Worm (Caenorhabditis elegans): ENCODE data around the gene D1044.1.

D1044.1 gene

DNA sequence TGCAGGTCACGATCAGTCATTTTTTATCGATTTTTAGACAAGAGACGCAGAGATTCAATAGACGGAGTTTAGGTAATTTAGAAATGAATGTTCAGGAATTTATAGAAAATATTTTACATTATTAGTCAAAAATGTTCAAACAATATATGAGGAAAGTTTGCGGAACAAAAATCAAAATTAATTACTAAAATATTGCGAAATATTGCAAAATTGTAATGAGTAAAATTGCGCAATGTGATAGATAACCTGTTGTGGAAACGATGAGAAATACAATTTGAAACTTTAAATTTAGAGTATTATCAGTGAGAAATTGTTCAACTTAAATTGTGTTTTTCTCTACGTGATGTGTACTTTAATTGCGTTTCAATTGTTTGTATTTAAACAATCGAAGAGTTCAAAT lies 37.0 kb downstream of the D1044.1 start, which contains the start of gene F56D2.5:
Gene F56D2.5, minus strand, starts transcription at position 371 of the 400 bp plus-strand sequence.
- no peak for TF ChIP-seq nhr-2 (tag; optimal IDR thresholded peaks at IDR 0.05)
- TF ChIP-seq bed-3 (GFP tag; optimal IDR thresholded peaks at IDR 0.05) = no peak
- TF ChIP-seq hlh-1 (tag; optimal IDR thresholded peaks at IDR 0.05) = no peak
- TF ChIP-seq M03D4.4 (tag; optimal IDR thresholded peaks at IDR 0.05) = no peak
- no peak for TF ChIP-seq flh-1 (GFP tag; optimal IDR thresholded peaks at IDR 0.05)
- TF ChIP-seq nhr-12 (tag; optimal IDR thresholded peaks at IDR 0.05) = no peak
- no peak for TF ChIP-seq unc-62 (GFP tag; optimal IDR thresholded peaks at IDR 0.05)
- TF ChIP-seq ceh-39 (tag; optimal IDR thresholded peaks at IDR 0.05) = no peak
- no peak for TF ChIP-seq sptf-1 (tag; optimal IDR thresholded peaks at IDR 0.05)
- TF ChIP-seq pha-4 (tag; optimal IDR thresholded peaks at IDR 0.05) = no peak
- TF ChIP-seq nhr-76 (tag; optimal IDR thresholded peaks at IDR 0.05) = no peak
- no peak for TF ChIP-seq ceh-83 (GFP tag; optimal IDR thresholded peaks at IDR 0.05)
- no peak for TF ChIP-seq sem-2 (GFP tag; optimal IDR thresholded peaks at IDR 0.05)
- no peak for TF ChIP-seq nhr-28 (tag; optimal IDR thresholded peaks at IDR 0.05)
- TF ChIP-seq ztf-11 (tag; optimal IDR thresholded peaks at IDR 0.05) = no peak
- no peak for TF ChIP-seq elt-1 (tag; optimal IDR thresholded peaks at IDR 0.05; ENCODE audit: borderline replicate concordance, insufficient read depth)
- no peak for TF ChIP-seq tbx-8 (GFP tag; optimal IDR thresholded peaks at IDR 0.05)
- TF ChIP-seq lsy-2 (tag; optimal IDR thresholded peaks at IDR 0.05) = no peak

DNA sequence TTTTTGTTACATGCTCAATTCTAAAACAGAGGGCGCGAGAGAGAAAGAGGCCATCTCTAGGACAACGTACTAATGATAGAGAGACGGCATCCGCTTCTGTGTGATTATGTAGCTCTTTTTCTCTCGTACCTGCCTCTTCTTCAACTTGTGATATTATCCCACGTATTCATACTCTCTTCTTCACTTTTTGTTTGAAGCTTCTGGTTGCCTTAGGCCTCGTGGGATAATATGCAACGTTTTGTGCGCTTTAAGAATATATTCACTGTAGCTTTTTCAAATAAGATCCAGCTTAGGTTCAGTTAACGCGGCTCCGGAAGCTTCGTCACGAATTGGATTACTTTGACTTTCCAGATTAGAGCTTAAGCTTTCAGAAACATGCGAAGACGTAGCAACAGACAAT lies 38.7 kb downstream of the D1044.1 start, which contains the start of the genes F56D2.8 and uev-2:
Gene F56D2.8, minus strand, starts transcription at position 101 of the 400 bp plus-strand sequence.
Gene uev-2, plus strand, starts transcription at position 360 of the 400 bp plus-strand sequence.
- TF ChIP-seq mab-5 (tag; optimal IDR thresholded peaks at IDR 0.05) = no peak
- no peak for TF ChIP-seq nhr-28 (tag; optimal IDR thresholded peaks at IDR 0.05)
- TF ChIP-seq snpc-4 (tag; optimal IDR thresholded peaks at IDR 0.05) = no peak
- no peak for TF ChIP-seq lin-32 (GFP tag; optimal IDR thresholded peaks at IDR 0.05)
- TF ChIP-seq sem-2 (GFP tag; optimal IDR thresholded peaks at IDR 0.05) = no peak
- no peak for TF ChIP-seq elt-3 (tag; optimal IDR thresholded peaks at IDR 0.05)
- TF ChIP-seq drap-1 (GFP tag; optimal IDR thresholded peaks at IDR 0.05) = no peak
- no peak for TF ChIP-seq pha-4 (tag; optimal IDR thresholded peaks at IDR 0.05)
- TF ChIP-seq cnd-1 (tag; optimal IDR thresholded peaks at IDR 0.05) = no peak
- no peak for TF ChIP-seq ceh-83 (GFP tag; optimal IDR thresholded peaks at IDR 0.05)
- no peak for TF ChIP-seq tbx-8 (GFP tag; optimal IDR thresholded peaks at IDR 0.05)

DNA sequence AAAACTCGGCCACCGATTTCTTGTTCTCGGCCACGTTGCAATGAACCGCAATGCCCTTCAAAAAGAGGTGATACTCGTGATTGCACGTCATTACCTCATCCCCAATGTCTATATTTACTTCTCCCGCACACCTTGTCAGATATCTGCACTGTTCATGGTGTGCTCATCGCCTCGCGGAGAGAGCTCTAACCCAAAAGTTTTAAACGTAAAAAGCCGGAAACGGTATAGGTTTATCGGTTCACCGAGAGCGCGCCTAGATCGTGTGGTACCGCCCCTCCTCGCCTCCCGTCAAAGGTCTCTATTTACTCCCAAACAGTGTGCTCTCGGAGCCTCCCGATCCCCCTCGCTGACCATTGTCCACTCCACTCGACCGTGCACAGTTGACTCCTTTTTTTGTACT lies 40.6 kb downstream of the D1044.1 start, which contains the start of gene F56D2.3:
Gene F56D2.3, plus strand, starts transcription at position 301 of the 400 bp plus-strand sequence.
- no peak for TF ChIP-seq snpc-4 (tag; optimal IDR thresholded peaks at IDR 0.05)
- TF ChIP-seq M03D4.4 (tag; optimal IDR thresholded peaks at IDR 0.05) = no peak
- TF ChIP-seq cnd-1 (tag; optimal IDR thresholded peaks at IDR 0.05) = peak; percentile 5

- TF ChIP-seq bed-3 (GFP tag; optimal IDR thresholded peaks at IDR 0.05) = no peak
- TF ChIP-seq blmp-1 (tag; optimal IDR thresholded peaks at IDR 0.05) = no peak
- no peak for TF ChIP-seq nhr-28 (tag; optimal IDR thresholded peaks at IDR 0.05)
- TF ChIP-seq ztf-11 (tag; optimal IDR thresholded peaks at IDR 0.05) = no peak
- TF ChIP-seq nhr-76 (tag; optimal IDR thresholded peaks at IDR 0.05) = no peak
- no peak for TF ChIP-seq ham-2 (GFP tag; optimal IDR thresholded peaks at IDR 0.05)
- TF ChIP-seq nhr-237 (tag; optimal IDR thresholded peaks at IDR 0.05) = no peak
- TF ChIP-seq zip-8 (tag; optimal IDR thresholded peaks at IDR 0.05) = no peak
- no peak for TF ChIP-seq sem-2 (GFP tag; optimal IDR thresholded peaks at IDR 0.05)
Observed at ce11 chrIII:5585711-5586110, 41.6 kb downstream of the D1044.1 start.

ce11 chrIII:5586925-5587324 lies 42.8 kb downstream of the D1044.1 start, which contains the start of gene F56D2.2:
TSS of gene F56D2.2 (plus strand) at chrIII:5587263.
- TF ChIP-seq sptf-1 (tag; optimal IDR thresholded peaks at IDR 0.05) = no peak
- TF ChIP-seq nhr-12 (tag; optimal IDR thresholded peaks at IDR 0.05) = no peak
- peak; percentile 37 for TF ChIP-seq mep-1 (tag; optimal IDR thresholded peaks at IDR 0.05)
- TF ChIP-seq elt-3 (tag; optimal IDR thresholded peaks at IDR 0.05) = no peak
- no peak for TF ChIP-seq nhr-237 (tag; optimal IDR thresholded peaks at IDR 0.05)
- TF ChIP-seq blmp-1 (tag; optimal IDR thresholded peaks at IDR 0.05) = no peak
- TF ChIP-seq unc-39 (tag; optimal IDR thresholded peaks at IDR 0.05) = no peak
- TF ChIP-seq nhr-76 (tag; optimal IDR thresholded peaks at IDR 0.05) = no peak
- TF ChIP-seq nhr-2 (tag; optimal IDR thresholded peaks at IDR 0.05) = peak; percentile 1
- TF ChIP-seq zip-8 (tag; optimal IDR thresholded peaks at IDR 0.05) = no peak
- TF ChIP-seq tbx-8 (GFP tag; optimal IDR thresholded peaks at IDR 0.05) = no peak
- TF ChIP-seq lsy-2 (tag; optimal IDR thresholded peaks at IDR 0.05) = no peak
- no peak for TF ChIP-seq nhr-28 (tag; optimal IDR thresholded peaks at IDR 0.05)
- no peak for TF ChIP-seq flh-1 (GFP tag; optimal IDR thresholded peaks at IDR 0.05)
- TF ChIP-seq hlh-1 (tag; optimal IDR thresholded peaks at IDR 0.05) = no peak
- no peak for TF ChIP-seq ham-2 (GFP tag; optimal IDR thresholded peaks at IDR 0.05)
